Worm (Caenorhabditis elegans) whole organism, early embryonic: Measurements from ENCODE around the gene crh-2.

ENCODE experiments used
- ama-1 ChIP-seq: fragments of 150-350 bp; optimal IDR thresholded peaks from 2 replicates; lab custom pipeline; 2014
- ceh-13 ChIP-seq: fragments of 200-800 bp; sonication (Bioruptor generic); optimal IDR thresholded peaks from 2 replicates; lab custom pipeline; 2018; ENCODE audit warnings: mild to moderate bottlenecking, missing genetic modification characterization, missing compliant biosample characterization
- flt-1 ChIP-seq: fragments of 200-800 bp; sonication (Bioruptor generic); IDR thresholded peaks from 2 replicates; pipeline ENCODE4 v1.3.6; 2022; ENCODE audit warnings: missing genetic modification characterization, missing compliant biosample characterization
- hmbx-1 ChIP-seq: sonication (generic microtip); optimal IDR thresholded peaks from 2 replicates; lab custom pipeline; 2016; ENCODE audit warnings: mild to moderate bottlenecking, missing genetic modification characterization, missing compliant biosample characterization
- hnd-1 ChIP-seq: sonication (generic microtip); optimal IDR thresholded peaks from 2 replicates; lab custom pipeline; 2016; ENCODE audit warnings: missing genetic modification characterization, missing compliant biosample characterization

- no peak for TF ChIP-seq hnd-1 (tag; lab: Kevin White, UChicago)
- no peak for TF ChIP-seq ceh-13 (GFP tag; lab: Kevin White, UChicago)
- TF ChIP-seq hmbx-1 (tag; lab: Kevin White, UChicago): no peak
- no peak for TF ChIP-seq flt-1 (GFP tag; lab: Robert Waterston, UW)
- no peak for TF ChIP-seq ama-1
Observed at ce11 chrII:5156983-5157382, 30.4 kb downstream of the crh-2 start, which contains the start of gene msp-45.
